Worm (Caenorhabditis elegans) whole organism, L4 larva: Measurements from ENCODE around the gene cyn-1.
"Not testable (repeated sequence)": the region's sequence is repeated elsewhere in the genome, so short reads cannot be mapped to it uniquely, and the experiment has no call there.

ENCODE experiments used
- F10B5.3 ChIP-seq: sonication (generic microtip); optimal IDR thresholded peaks from 2 replicates; lab custom pipeline; 2016; ENCODE audit warnings: mild to moderate bottlenecking, missing genetic modification characterization, missing compliant biosample characterization
- R02D3.7 ChIP-seq: fragments of 150-350 bp; sonication (generic microtip); optimal IDR thresholded peaks from 3 replicates; lab custom pipeline; 2014; ENCODE audit warnings: missing biosample characterization, missing genetic modification characterization
- aly-2 ChIP-seq: sonication (generic microtip); optimal IDR thresholded peaks from 2 replicates; lab custom pipeline; 2018; ENCODE audit warnings: missing biosample characterization, missing genetic modification characterization
- ceh-20 ChIP-seq: fragments of 200-800 bp; sonication (Bioruptor generic); IDR thresholded peaks from 2 replicates; pipeline ENCODE4 v1.3.6; 2022; ENCODE audit warnings: missing genetic modification reagents, missing genetic modification characterization, missing compliant biosample characterization
- ces-1 ChIP-seq: fragments of 150-350 bp; sonication (generic microtip); optimal IDR thresholded peaks from 4 replicates; lab custom pipeline; 2014; ENCODE audit warnings: missing biosample characterization, missing genetic modification reagents, missing genetic modification characterization
- daf-12 ChIP-seq: fragments of 150-350 bp; optimal IDR thresholded peaks from 2 replicates; lab custom pipeline; 2014; ENCODE audit warnings: missing biosample characterization, missing genetic modification reagents, missing genetic modification characterization
- fos-1 ChIP-seq: fragments of 150-350 bp; optimal IDR thresholded peaks from 2 replicates; lab custom pipeline; 2014; ENCODE audit warnings: missing biosample characterization, missing genetic modification characterization
- madf-9 ChIP-seq: fragments of 200-800 bp; sonication (Bioruptor generic); conservative IDR thresholded peaks from 2 replicates; pipeline ENCODE4 v1.3.6; 2022; ENCODE audit warnings: missing genetic modification reagents, missing genetic modification characterization, missing compliant biosample characterization
- nhr-6 ChIP-seq: fragments of 150-350 bp; optimal IDR thresholded peaks from 2 replicates; lab custom pipeline; 2014; ENCODE audit warnings: missing biosample characterization, missing genetic modification characterization
- rbr-2 ChIP-seq: sonication (generic microtip); optimal IDR thresholded peaks from 2 replicates; lab custom pipeline; 2016; ENCODE audit warnings: missing genotype, missing genetic modification characterization, missing compliant biosample characterization
- spr-1 ChIP-seq: sonication (generic microtip); optimal IDR thresholded peaks from 2 replicates; lab custom pipeline; 2016; ENCODE audit warnings: mild to moderate bottlenecking, missing genetic modification characterization, missing compliant biosample characterization
- zfp-3 ChIP-seq: fragments of 200-800 bp; sonication (Bioruptor generic); conservative IDR thresholded peaks from 2 replicates; pipeline ENCODE4 v1.3.6; 2022; ENCODE audit warnings: missing genetic modification reagents, missing genetic modification characterization, missing compliant biosample characterization
- ztf-7 ChIP-seq: fragments of 150-350 bp; optimal IDR thresholded peaks from 2 replicates; lab custom pipeline; 2014; ENCODE audit warnings: missing biosample characterization, missing genetic modification characterization

DNA sequence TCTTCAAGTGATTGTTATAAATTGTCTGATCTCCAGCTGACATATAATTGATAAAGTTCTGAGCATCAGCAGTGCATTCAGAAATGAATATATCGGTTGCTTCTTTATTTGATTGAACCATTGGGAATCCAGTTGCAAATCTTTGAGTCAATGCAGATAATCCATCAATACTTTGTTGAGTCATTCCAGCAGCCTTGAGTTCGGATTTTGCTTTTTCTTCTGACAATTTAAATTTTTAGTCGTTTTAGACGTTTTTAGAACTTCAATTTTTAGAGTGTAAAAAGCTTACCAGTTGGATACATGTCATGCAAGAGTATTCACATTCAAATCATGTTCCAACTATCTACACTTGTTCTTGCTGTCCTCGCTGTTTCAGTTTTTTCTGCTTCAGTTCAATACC lies 46.2 kb upstream of the cyn-1 start, which contains the start of gene F14D7.14:
- not testable (repeated sequence) for TF ChIP-seq madf-9 (GFP tag; lab: Robert Waterston, UW); ces-1 (GFP tag; lab: Kevin White, UChicago); spr-1 (tag; lab: Kevin White, UChicago); R02D3.7 (tag; lab: Kevin White, UChicago); fos-1 (tag; lab: Kevin White, UChicago); zfp-3 (GFP tag; lab: Robert Waterston, UW); F10B5.3 (tag; lab: Kevin White, UChicago); nhr-6 (tag; lab: Kevin White, UChicago); daf-12; aly-2 (tag; lab: Kevin White, UChicago); ztf-7 (tag; lab: Kevin White, UChicago); rbr-2 (tag; lab: Kevin White, UChicago); ceh-20 (GFP tag; lab: Robert Waterston, UW)
